Worm (Caenorhabditis elegans) whole organism, young adult: ENCODE results near the gene irg-1.

ENCODE experiments used
- B0035.1 ChIP-seq: sonication (generic microtip); optimal IDR thresholded peaks from 2 replicates; lab custom pipeline; 2016; ENCODE audit warnings: missing genetic modification characterization, mild to moderate bottlenecking, missing compliant biosample characterization, missing genotype, missing genetic modification reagents
- D2030.7 ChIP-seq: fragments of 200-800 bp; sonication (Bioruptor generic); IDR thresholded peaks from 2 replicates; pipeline ENCODE4 v1.3.6; 2022; ENCODE audit warnings: missing genetic modification reagents, missing genetic modification characterization, missing compliant biosample characterization
- F22D6.2 ChIP-seq: sonication (generic microtip); optimal IDR thresholded peaks from 2 replicates; lab custom pipeline; 2016; ENCODE audit warnings: mild to moderate bottlenecking, missing genetic modification characterization, missing compliant biosample characterization
- F52B5.7 ChIP-seq: sonication (generic microtip); optimal IDR thresholded peaks from 2 replicates; lab custom pipeline; 2016; ENCODE audit warnings: mild to moderate bottlenecking, missing genetic modification characterization, missing compliant biosample characterization
- K12H6.12 ChIP-seq: fragments of 200-800 bp; sonication (Bioruptor generic); optimal IDR thresholded peaks from 2 replicates; lab custom pipeline; 2018; ENCODE audit warnings: mild to moderate bottlenecking, missing genetic modification characterization, missing compliant biosample characterization
- Y53F4B.3 ChIP-seq: fragments of 200-800 bp; sonication (Bioruptor generic); IDR thresholded peaks from 2 replicates; pipeline ENCODE4 v1.3.6; 2022; ENCODE audit warnings: missing genetic modification reagents, missing genetic modification characterization, missing compliant biosample characterization
- akir-1 ChIP-seq: fragments of 200-800 bp; sonication (Bioruptor generic); optimal IDR thresholded peaks from 2 replicates; lab custom pipeline; 2018; ENCODE audit warnings: mild to moderate bottlenecking, missing genetic modification characterization, moderate library complexity, missing compliant biosample characterization
- aptf-3 ChIP-seq: fragments of 200-800 bp; sonication (Bioruptor generic); IDR thresholded peaks from 2 replicates; pipeline ENCODE4 v1.3.6; 2022; ENCODE audit warnings: missing genetic modification characterization, missing compliant biosample characterization
- attf-5 ChIP-seq: fragments of 200-800 bp; sonication (Bioruptor generic); optimal IDR thresholded peaks from 2 replicates; lab custom pipeline; 2018; ENCODE audit warnings: mild to moderate bottlenecking, missing genetic modification characterization, missing compliant biosample characterization
- cebp-1 ChIP-seq, 2 experiments: fragments of 200-800 bp in 1 of 2; sonication (Bioruptor generic) in 1 of 2; sonication (generic microtip) in 1 of 2; IDR thresholded peaks in 1 of 2; optimal IDR thresholded peaks in 1 of 2; 2 replicates each; pipeline versions ENCODE4 v1.3.6 to Lab custom; 2017 to 2022; ENCODE audit warnings: missing compliant biosample characterization in 2 of 2, missing genetic modification characterization in 2 of 2, mild to moderate bottlenecking in 1 of 2, missing genetic modification reagents in 1 of 2, moderate library complexity in 1 of 2
- ceh-100 ChIP-seq: fragments of 200-800 bp; sonication (Bioruptor generic); IDR thresholded peaks from 2 replicates; pipeline ENCODE4 v1.3.6; 2022; ENCODE audit warnings: missing genetic modification reagents, missing genetic modification characterization, missing compliant biosample characterization
- ceh-40 ChIP-seq: fragments of 200-800 bp; sonication (Bioruptor generic); IDR thresholded peaks from 2 replicates; pipeline ENCODE4 v1.3.6; 2022; ENCODE audit warnings: missing genetic modification characterization, missing compliant biosample characterization
- ceh-91 ChIP-seq: fragments of 200-800 bp; sonication (Bioruptor generic); IDR thresholded peaks from 2 replicates; pipeline ENCODE4 v1.3.6; 2022; ENCODE audit warnings: missing genetic modification reagents, missing genetic modification characterization, missing compliant biosample characterization
- die-1 ChIP-seq: sonication (generic microtip); optimal IDR thresholded peaks from 2 replicates; lab custom pipeline; 2016; ENCODE audit warnings: missing genotype, mild to moderate bottlenecking, missing genetic modification characterization, missing compliant biosample characterization
- dox-1 ChIP-seq: fragments of 200-800 bp; sonication (Bioruptor generic); IDR thresholded peaks from 2 replicates; pipeline ENCODE4 v1.3.6; 2022; ENCODE audit warnings: missing genetic modification reagents, missing genetic modification characterization, missing compliant biosample characterization
- dpff-1 ChIP-seq: sonication (generic microtip); optimal IDR thresholded peaks from 2 replicates; lab custom pipeline; 2017; ENCODE audit warnings: mild to moderate bottlenecking, missing genetic modification characterization, missing compliant biosample characterization
- efl-1 ChIP-seq: fragments of 150-350 bp; optimal IDR thresholded peaks from 2 replicates; lab custom pipeline; 2014; ENCODE audit warnings: missing biosample characterization, missing genetic modification reagents, missing genetic modification characterization
- hlh-12 ChIP-seq: sonication (generic microtip); optimal IDR thresholded peaks from 2 replicates; lab custom pipeline; 2016; ENCODE audit warnings: missing genetic modification characterization, missing compliant biosample characterization
- hsf-1 ChIP-seq: fragments of 200-800 bp; sonication (Bioruptor generic); IDR thresholded peaks from 2 replicates; pipeline ENCODE4 v1.3.6; 2022; ENCODE audit warnings: missing genetic modification reagents, missing genetic modification characterization, missing compliant biosample characterization
- let-526 ChIP-seq: fragments of 200-800 bp; sonication (Bioruptor generic); IDR thresholded peaks from 2 replicates; pipeline ENCODE4 v1.3.6; 2022; ENCODE audit warnings: missing genetic modification reagents, missing genetic modification characterization, missing compliant biosample characterization
- let-607 ChIP-seq, 2 experiments: fragments of 200-800 bp in 1 of 2; sonication (Bioruptor generic) in 1 of 2; sonication (generic microtip) in 1 of 2; optimal IDR thresholded peaks; 2 replicates each; lab custom pipeline; 2016 to 2018; ENCODE audit warnings: mild to moderate bottlenecking in 2 of 2, missing compliant biosample characterization in 2 of 2, missing genetic modification characterization in 2 of 2, moderate library complexity in 2 of 2, missing genotype in 1 of 2
- lin-54 ChIP-seq: fragments of 200-800 bp; sonication (Bioruptor generic); optimal IDR thresholded peaks from 2 replicates; lab custom pipeline; 2018; ENCODE audit warnings: mild to moderate bottlenecking, missing genetic modification characterization, missing compliant biosample characterization
- lsy-27 ChIP-seq: sonication (generic microtip); optimal IDR thresholded peaks from 2 replicates; lab custom pipeline; 2017; ENCODE audit warnings: missing genetic modification characterization, mild to moderate bottlenecking, missing compliant biosample characterization, antibody characterized with exemption, missing genotype, borderline replicate concordance; ENCODE audit not compliant: insufficient read depth
- madf-8 ChIP-seq: fragments of 200-800 bp; sonication (Bioruptor generic); conservative IDR thresholded peaks from 2 replicates; pipeline ENCODE4 v1.3.6; 2022; ENCODE audit warnings: missing genetic modification reagents, missing genetic modification characterization, missing compliant biosample characterization
- mel-28 ChIP-seq: sonication (generic microtip); optimal IDR thresholded peaks from 2 replicates; lab custom pipeline; 2016; ENCODE audit warnings: borderline replicate concordance, mild to moderate bottlenecking, missing genetic modification characterization, missing compliant biosample characterization
- mes-4 ChIP-seq: sonication (generic microtip); optimal IDR thresholded peaks from 2 replicates; lab custom pipeline; 2016; ENCODE audit warnings: missing genotype, missing genetic modification characterization, missing compliant biosample characterization
- nfya-1 ChIP-seq: sonication (generic microtip); optimal IDR thresholded peaks from 2 replicates; lab custom pipeline; 2017; ENCODE audit warnings: antibody characterized with exemption, missing compliant biosample characterization, missing genetic modification characterization, borderline replicate concordance; ENCODE audit not compliant: insufficient read depth
- nhr-27 ChIP-seq: fragments of 200-800 bp; sonication (Bioruptor generic); optimal IDR thresholded peaks from 2 replicates; lab custom pipeline; 2018; ENCODE audit warnings: mild to moderate bottlenecking, missing genetic modification characterization, moderate library complexity, missing compliant biosample characterization
- nhr-90 ChIP-seq: sonication (generic microtip); optimal IDR thresholded peaks from 2 replicates; lab custom pipeline; 2016; ENCODE audit warnings: missing genotype, mild to moderate bottlenecking, missing genetic modification characterization, missing compliant biosample characterization
- pha-4 ChIP-seq: fragments of 150-350 bp; sonication (generic microtip); optimal IDR thresholded peaks from 2 replicates; lab custom pipeline; 2014; ENCODE audit warnings: missing biosample characterization, missing genetic modification reagents, missing genetic modification characterization
- rpc-1 ChIP-seq, 2 experiments: fragments of 150-350 bp in 1 of 2; sonication (generic microtip) in 1 of 2; optimal IDR thresholded peaks; 2 replicates each; lab custom pipeline; 2014 to 2018; ENCODE audit warnings: missing biosample characterization in 1 of 2, missing genetic modification characterization in 1 of 2, missing genetic modification reagents in 1 of 2, missing genotype in 1 of 2
- sdz-38 ChIP-seq: sonication (generic microtip); optimal IDR thresholded peaks from 2 replicates; lab custom pipeline; 2016; ENCODE audit warnings: missing genotype, missing genetic modification characterization, missing compliant biosample characterization
- snpc-1.1 ChIP-seq: sonication (generic microtip); optimal IDR thresholded peaks from 2 replicates; lab custom pipeline; 2017; ENCODE audit warnings: missing genetic modification characterization, mild to moderate bottlenecking, missing compliant biosample characterization, antibody characterized with exemption, moderate library complexity, missing genotype, missing genetic modification reagents; ENCODE audit not compliant: insufficient read depth
- snpc-3.4 ChIP-seq: sonication (generic microtip); optimal IDR thresholded peaks from 2 replicates; lab custom pipeline; 2017; ENCODE audit warnings: missing genetic modification characterization, mild to moderate bottlenecking, missing compliant biosample characterization, antibody characterized with exemption, moderate library complexity, missing genotype, missing genetic modification reagents
- snpc-4 ChIP-seq, 5 experiments: fragments of 150-350 bp in 1 of 5; sonication (generic microtip) in 4 of 5; optimal IDR thresholded peaks; 2 replicates each; lab custom pipeline; 2014 to 2018; ENCODE audit warnings: missing genetic modification characterization in 5 of 5, missing biosample characterization in 3 of 5, antibody characterized with exemption in 2 of 5, mild to moderate bottlenecking in 2 of 5, missing compliant biosample characterization in 2 of 5, missing genotype in 2 of 5, moderate library complexity in 2 of 5, missing genetic modification reagents in 1 of 5
- sptf-2 ChIP-seq: fragments of 200-800 bp; sonication (Bioruptor generic); optimal IDR thresholded peaks from 2 replicates; lab custom pipeline; 2018; ENCODE audit warnings: mild to moderate bottlenecking, missing genetic modification characterization, missing compliant biosample characterization
- tbp1 ChIP-seq: fragments of 200-800 bp; sonication (Bioruptor generic); optimal IDR thresholded peaks from 2 replicates; lab custom pipeline; 2018; ENCODE audit warnings: mild to moderate bottlenecking, missing genetic modification characterization, missing compliant biosample characterization
- tbx-9 ChIP-seq: sonication (generic microtip); optimal IDR thresholded peaks from 2 replicates; lab custom pipeline; 2016; ENCODE audit warnings: borderline replicate concordance, missing genetic modification characterization, inconsistent platforms, missing compliant biosample characterization
- tlf-1 ChIP-seq: fragments of 200-800 bp; sonication (Bioruptor generic); optimal IDR thresholded peaks from 2 replicates; lab custom pipeline; 2018; ENCODE audit warnings: mild to moderate bottlenecking, missing genetic modification characterization, missing compliant biosample characterization
- ztf-18 ChIP-seq: sonication (generic microtip); optimal IDR thresholded peaks from 2 replicates; lab custom pipeline; 2016; ENCODE audit warnings: missing genotype, mild to moderate bottlenecking, missing genetic modification characterization, missing compliant biosample characterization
- ztf-25 ChIP-seq: fragments of 200-800 bp; sonication (Bioruptor generic); IDR thresholded peaks from 2 replicates; pipeline ENCODE4 v1.3.6; 2022; ENCODE audit warnings: missing genetic modification reagents, missing genetic modification characterization, missing compliant biosample characterization
- ztf-26 ChIP-seq: sonication (generic microtip); optimal IDR thresholded peaks from 2 replicates; lab custom pipeline; 2017; ENCODE audit warnings: missing genetic modification characterization, missing compliant biosample characterization
- ztf-28 ChIP-seq: fragments of 200-800 bp; sonication (Bioruptor generic); IDR thresholded peaks from 2 replicates; pipeline ENCODE4 v1.3.6; 2022; ENCODE audit warnings: missing genetic modification reagents, missing genetic modification characterization, missing compliant biosample characterization
- ztf-3 ChIP-seq: fragments of 200-800 bp; sonication (Bioruptor generic); optimal IDR thresholded peaks from 2 replicates; lab custom pipeline; 2018; ENCODE audit warnings: mild to moderate bottlenecking, missing genetic modification characterization, missing compliant biosample characterization

Gene irg-1

ce11 chrV:3530403-3530802 lies 7.0 kb downstream of the irg-1 start, which contains the start of gene srbc-66:
Gene srbc-66, plus strand, starts transcription at chrV:3530703.
- TF ChIP-seq die-1 = no peak
- no peak for TF ChIP-seq hsf-1 (GFP tag; lab: Robert Waterston, UW)
- TF ChIP-seq tbx-9 (tag; lab: Kevin White, UChicago) = no peak
- no peak for TF ChIP-seq ceh-40
- no peak for TF ChIP-seq tlf-1 (GFP tag; lab: Kevin White, UChicago)
- no peak for TF ChIP-seq D2030.7 (GFP tag; lab: Robert Waterston, UW)
- TF ChIP-seq nhr-27 (tag; lab: Kevin White, UChicago) = no peak
- TF ChIP-seq sdz-38 (tag; lab: Kevin White, UChicago) = no peak
- no peak for TF ChIP-seq snpc-3.4 (tag; lab: Kevin White, UChicago)
- TF ChIP-seq ztf-18 (tag; lab: Kevin White, UChicago) = no peak
- TF ChIP-seq let-607 (tag; optimal IDR thresholded peaks at IDR 0.05; lab: Kevin White, UChicago) = no peak
- TF ChIP-seq aptf-3 (GFP tag; lab: Robert Waterston, UW) = no peak
- no peak for TF ChIP-seq nfya-1 (tag; lab: Kevin White, UChicago)
- TF ChIP-seq let-526 (GFP tag; lab: Robert Waterston, UW) = no peak
- TF ChIP-seq ztf-26 (tag; lab: Kevin White, UChicago) = no peak
- TF ChIP-seq sptf-2 (GFP tag; lab: Kevin White, UChicago) = no peak
- TF ChIP-seq ceh-91 (GFP tag; lab: Robert Waterston, UW) = no peak
- TF ChIP-seq ztf-25 = no peak
- TF ChIP-seq nhr-90 (tag; lab: Kevin White, UChicago) = no peak
- no peak for TF ChIP-seq akir-1 (GFP tag; lab: Kevin White, UChicago)

- TF ChIP-seq ztf-3 (GFP tag; lab: Kevin White, UChicago) (no peak), efl-1 (GFP tag; lab: Kevin White, UChicago) (no peak), pha-4 (tag; lab: Kevin White, UChicago) (no peak), mes-4 (no peak), F22D6.2 (tag; lab: Kevin White, UChicago) (no peak), madf-8 (no peak), B0035.1 (no peak), ztf-25 (no peak), dpff-1 (tag; lab: Kevin White, UChicago) (no peak), rpc-1 (optimal IDR thresholded peaks at IDR 0.05; lab: Kevin White, UChicago) (no peak), rpc-1 (tag; optimal IDR thresholded peaks at IDR 0.05; lab: Kevin White, UChicago) (no peak), lin-54 (no peak), ztf-28 (GFP tag; lab: Robert Waterston, UW) (no peak)
Measured at ce11 chrV:3535260-3535659, 11.9 kb downstream of the irg-1 start, which contains the start of gene nhr-221. Gene nhr-221, minus strand, starts transcription at chrV:3535360.

- TF ChIP-seq D2030.7 (GFP tag; lab: Robert Waterston, UW) (no peak), K12H6.12 (tag; lab: Kevin White, UChicago) (no peak), snpc-1.1 (tag; lab: Kevin White, UChicago) (no peak), madf-8 (no peak), hlh-12 (no peak), F52B5.7 (tag; lab: Kevin White, UChicago) (no peak), cebp-1 (GFP tag; IDR thresholded peaks at IDR 0.05; lab: Robert Waterston, UW) (no peak), cebp-1 (tag; optimal IDR thresholded peaks at IDR 0.05; lab: Kevin White, UChicago) (no peak), pha-4 (tag; lab: Kevin White, UChicago) (no peak), mel-28 (tag; lab: Kevin White, UChicago) (no peak), tbp1 (GFP tag; lab: Kevin White, UChicago) (no peak), dox-1 (no peak), attf-5 (GFP tag; lab: Kevin White, UChicago) (no peak), Y53F4B.3 (GFP tag; lab: Robert Waterston, UW) (no peak), snpc-4 (GFP tag; optimal IDR thresholded peaks at IDR 0.05; lab: Kevin White, UChicago) (no peak), snpc-4 (tag; optimal IDR thresholded peaks at IDR 0.05; lab: Kevin White, UChicago) (no peak), lsy-27 (tag; lab: Kevin White, UChicago) (no peak), ceh-100 (GFP tag; lab: Robert Waterston, UW) (no peak)
Measured at ce11 chrV:3538307-3538706, 14.9 kb downstream of the irg-1 start, which contains the start of gene nhr-93. Gene nhr-93, minus strand, starts transcription at chrV:3538407.
